Worm (Caenorhabditis elegans) whole organism, early embryonic: ENCODE data around the gene egl-3.

Experiments
- B0310.2 ChIP-seq: sonication (generic microtip); optimal IDR thresholded peaks from 2 replicates; lab custom pipeline; 2016; ENCODE audit warnings: mild to moderate bottlenecking, missing genetic modification characterization, missing compliant biosample characterization
- F13C5.2 ChIP-seq: sonication (generic microtip); optimal IDR thresholded peaks from 2 replicates; lab custom pipeline; 2017; ENCODE audit warnings: mild to moderate bottlenecking, missing genetic modification characterization, inconsistent platforms, missing compliant biosample characterization
- aly-1 ChIP-seq: sonication (generic microtip); optimal IDR thresholded peaks from 2 replicates; lab custom pipeline; 2016; ENCODE audit warnings: missing genetic modification characterization, missing compliant biosample characterization
- ama-1 ChIP-seq: fragments of 150-350 bp; optimal IDR thresholded peaks from 2 replicates; lab custom pipeline; 2014
- ceh-13 ChIP-seq: fragments of 200-800 bp; sonication (Bioruptor generic); optimal IDR thresholded peaks from 2 replicates; lab custom pipeline; 2018; ENCODE audit warnings: mild to moderate bottlenecking, missing genetic modification characterization, missing compliant biosample characterization
- ceh-36 ChIP-seq: sonication (generic microtip); optimal IDR thresholded peaks from 2 replicates; lab custom pipeline; 2016; ENCODE audit warnings: missing genetic modification characterization, inconsistent platforms, missing compliant biosample characterization
- ets-7 ChIP-seq: sonication (generic microtip); optimal IDR thresholded peaks from 2 replicates; lab custom pipeline; 2016; ENCODE audit warnings: missing genotype, missing genetic modification characterization, missing compliant biosample characterization
- flt-1 ChIP-seq: fragments of 200-800 bp; sonication (Bioruptor generic); IDR thresholded peaks from 2 replicates; pipeline ENCODE4 v1.3.6; 2022; ENCODE audit warnings: missing genetic modification characterization, missing compliant biosample characterization
- hmbx-1 ChIP-seq: sonication (generic microtip); optimal IDR thresholded peaks from 2 replicates; lab custom pipeline; 2016; ENCODE audit warnings: mild to moderate bottlenecking, missing genetic modification characterization, missing compliant biosample characterization
- hmg-4 ChIP-seq: fragments of 200-800 bp; sonication (Bioruptor generic); optimal IDR thresholded peaks from 2 replicates; lab custom pipeline; 2018; ENCODE audit warnings: mild to moderate bottlenecking, missing genetic modification characterization, missing compliant biosample characterization
- hnd-1 ChIP-seq: sonication (generic microtip); optimal IDR thresholded peaks from 2 replicates; lab custom pipeline; 2016; ENCODE audit warnings: missing genetic modification characterization, missing compliant biosample characterization
- pes-1 ChIP-seq: fragments of 200-800 bp; sonication (Bioruptor generic); IDR thresholded peaks from 2 replicates; pipeline ENCODE4 v1.3.6; 2022; ENCODE audit warnings: missing genetic modification reagents, missing genetic modification characterization, missing compliant biosample characterization
- scrt-1 ChIP-seq: fragments of 200-800 bp; sonication (Bioruptor generic); IDR thresholded peaks from 2 replicates; pipeline ENCODE4 v1.3.6; 2022; ENCODE audit warnings: missing genetic modification characterization, missing compliant biosample characterization
- sea-1 ChIP-seq: fragments of 200-800 bp; sonication (Bioruptor generic); conservative IDR thresholded peaks from 2 replicates; pipeline ENCODE4 v1.3.6; 2022; ENCODE audit warnings: missing genetic modification characterization, missing compliant biosample characterization
- tbx-11 ChIP-seq: fragments of 200-800 bp; sonication (Bioruptor generic); IDR thresholded peaks from 2 replicates; pipeline ENCODE4 v1.3.6; 2022; ENCODE audit warnings: missing genetic modification characterization, missing compliant biosample characterization
- tbx-37 ChIP-seq: fragments of 200-800 bp; sonication (Bioruptor generic); conservative IDR thresholded peaks from 2 replicates; pipeline ENCODE4 v1.3.6; 2022; ENCODE audit warnings: missing genetic modification reagents, missing genetic modification characterization, missing compliant biosample characterization
- tra-4 ChIP-seq: sonication (generic microtip); optimal IDR thresholded peaks from 2 replicates; lab custom pipeline; 2017; ENCODE audit warnings: missing genetic modification characterization, missing compliant biosample characterization

The egl-3 gene

DNA sequence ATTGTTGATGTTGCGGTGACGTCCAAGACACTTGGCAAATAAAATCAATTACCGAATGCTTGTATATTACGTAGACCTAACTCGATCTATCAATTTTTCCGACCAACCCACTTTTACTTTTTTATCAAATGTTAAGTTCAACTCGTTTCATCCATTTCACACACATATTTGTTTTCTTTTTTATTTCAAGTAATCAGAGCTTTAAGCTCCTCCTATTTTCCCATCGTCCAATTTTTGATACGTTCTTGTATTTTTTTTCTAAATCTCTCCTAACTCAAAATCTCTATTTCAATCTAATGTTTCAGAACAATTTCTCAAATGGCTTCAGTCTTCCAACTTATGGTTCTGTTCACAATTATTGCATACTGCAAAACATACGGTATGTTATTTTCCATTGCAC, 24.8 kb upstream of the egl-3 start, which contains the start of gene ZK856.6:
Gene ZK856.6 (plus strand): TSS at position 301 of the 400 bp plus-strand sequence.
- no peak for TF ChIP-seq sea-1 (GFP tag; lab: Robert Waterston, UW)
- TF ChIP-seq ceh-13 (GFP tag; lab: Kevin White, UChicago): no peak

DNA sequence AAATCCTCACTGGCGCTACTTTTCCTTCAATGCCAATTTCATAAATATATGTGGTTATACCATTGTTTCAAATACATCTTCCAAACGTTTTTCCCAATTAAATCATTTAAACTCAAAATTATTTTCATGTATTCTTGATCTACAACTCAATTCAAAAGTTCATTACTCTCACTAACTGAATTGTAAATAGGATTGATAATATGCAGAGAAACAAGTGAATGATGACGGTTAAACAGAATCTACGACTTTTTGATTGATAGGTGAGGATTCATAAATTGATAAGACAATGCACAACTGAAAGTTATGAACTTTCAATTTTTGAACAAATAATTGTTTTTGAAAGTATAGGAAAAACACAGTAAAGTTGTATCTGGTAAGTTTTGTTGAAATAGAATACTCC, 17.7 kb upstream of the egl-3 start:
- TF ChIP-seq ceh-13 (GFP tag; lab: Kevin White, UChicago): no peak
- TF ChIP-seq ceh-36 (tag; lab: Kevin White, UChicago): no peak
- TF ChIP-seq tbx-11 (GFP tag; lab: Robert Waterston, UW): no peak
- TF ChIP-seq tbx-37 (GFP tag; lab: Robert Waterston, UW): no peak
- no peak for TF ChIP-seq flt-1 (GFP tag; lab: Robert Waterston, UW)
- TF ChIP-seq aly-1 (tag; lab: Kevin White, UChicago): no peak
- TF ChIP-seq F13C5.2 (tag; lab: Kevin White, UChicago): no peak
- TF ChIP-seq ets-7 (tag; lab: Kevin White, UChicago): no peak
- TF ChIP-seq pes-1 (GFP tag; lab: Robert Waterston, UW): no peak
- TF ChIP-seq scrt-1 (GFP tag; lab: Robert Waterston, UW): no peak
- no peak for TF ChIP-seq B0310.2 (tag; lab: Kevin White, UChicago)
- no peak for TF ChIP-seq hmg-4 (GFP tag; lab: Kevin White, UChicago)
- TF ChIP-seq hnd-1 (tag; lab: Kevin White, UChicago): no peak
- no peak for TF ChIP-seq sea-1 (GFP tag; lab: Robert Waterston, UW)
- no peak for TF ChIP-seq hmbx-1
- TF ChIP-seq ama-1 (lab: Kevin White, UChicago): no peak
- no peak for TF ChIP-seq tra-4

DNA sequence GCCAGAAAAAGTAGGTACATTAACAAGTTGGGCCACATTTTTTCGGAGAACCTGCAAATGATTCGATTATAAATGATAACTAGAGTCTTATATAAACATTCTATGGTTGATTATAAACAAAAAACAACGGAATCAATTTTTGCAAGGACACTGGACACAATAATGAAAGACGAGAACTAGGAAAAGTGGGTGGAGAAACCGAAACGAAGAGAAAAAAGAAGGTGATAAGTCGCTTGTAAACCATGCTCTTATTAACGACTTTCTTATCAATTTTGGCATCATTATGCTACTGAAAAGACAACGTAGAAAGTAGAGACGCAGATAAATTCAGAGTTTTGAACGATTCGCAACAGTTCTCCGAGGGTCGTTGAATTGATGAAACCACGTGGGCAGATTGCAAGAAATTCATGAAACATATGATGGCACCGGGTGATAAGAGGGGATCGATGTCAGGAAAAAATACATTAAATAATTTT, 16.6 kb upstream of the egl-3 start, which contains the start of gene ZK856.5:
Gene ZK856.5 (minus strand): TSS at position 51 of the 476 bp plus-strand sequence.
- TF ChIP-seq B0310.2 (tag; lab: Kevin White, UChicago) (no peak), aly-1 (tag; lab: Kevin White, UChicago) (no peak), tbx-11 (GFP tag; lab: Robert Waterston, UW) (no peak), tra-4 (no peak), hnd-1 (tag; lab: Kevin White, UChicago) (no peak), ama-1 (lab: Kevin White, UChicago) (no peak), flt-1 (GFP tag; lab: Robert Waterston, UW) (no peak), scrt-1 (GFP tag; lab: Robert Waterston, UW) (no peak), sea-1 (GFP tag; lab: Robert Waterston, UW) (no peak), hmg-4 (GFP tag; lab: Kevin White, UChicago) (no peak), ceh-36 (tag; lab: Kevin White, UChicago) (no peak)

DNA sequence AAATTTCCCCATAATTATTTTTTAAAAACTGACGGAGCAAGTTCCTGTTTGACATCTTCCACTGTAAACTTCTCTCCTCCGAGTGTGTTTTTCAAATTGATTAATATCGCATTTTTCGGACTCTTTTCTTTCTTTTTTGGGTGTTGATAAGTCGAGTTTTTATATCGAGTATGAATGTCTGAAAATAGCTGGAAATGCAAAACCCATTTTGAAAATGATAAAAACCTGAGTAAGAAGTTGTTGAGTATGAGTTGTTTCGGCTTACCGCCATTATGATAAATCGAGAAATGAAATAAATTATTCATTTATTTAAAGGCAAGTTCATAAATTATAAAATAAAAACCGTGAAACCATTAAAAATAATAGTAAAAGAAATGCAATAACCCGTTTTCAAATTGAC, 12.2 kb upstream of the egl-3 start, which contains the start of gene ZK856.18:
Gene ZK856.18 (minus strand): TSS at position 289 of the 400 bp plus-strand sequence.
- TF ChIP-seq tbx-37 (GFP tag; lab: Robert Waterston, UW) (no peak), flt-1 (GFP tag; lab: Robert Waterston, UW) (no peak), hnd-1 (tag; lab: Kevin White, UChicago) (no peak), F13C5.2 (tag; lab: Kevin White, UChicago) (no peak), aly-1 (tag; lab: Kevin White, UChicago) (no peak), scrt-1 (GFP tag; lab: Robert Waterston, UW) (no peak), B0310.2 (tag; lab: Kevin White, UChicago) (no peak), ceh-36 (tag; lab: Kevin White, UChicago) (no peak), ama-1 (lab: Kevin White, UChicago) (no peak), tbx-11 (GFP tag; lab: Robert Waterston, UW) (no peak), pes-1 (GFP tag; lab: Robert Waterston, UW) (no peak), ets-7 (tag; lab: Kevin White, UChicago) (no peak), sea-1 (GFP tag; lab: Robert Waterston, UW) (no peak)

DNA sequence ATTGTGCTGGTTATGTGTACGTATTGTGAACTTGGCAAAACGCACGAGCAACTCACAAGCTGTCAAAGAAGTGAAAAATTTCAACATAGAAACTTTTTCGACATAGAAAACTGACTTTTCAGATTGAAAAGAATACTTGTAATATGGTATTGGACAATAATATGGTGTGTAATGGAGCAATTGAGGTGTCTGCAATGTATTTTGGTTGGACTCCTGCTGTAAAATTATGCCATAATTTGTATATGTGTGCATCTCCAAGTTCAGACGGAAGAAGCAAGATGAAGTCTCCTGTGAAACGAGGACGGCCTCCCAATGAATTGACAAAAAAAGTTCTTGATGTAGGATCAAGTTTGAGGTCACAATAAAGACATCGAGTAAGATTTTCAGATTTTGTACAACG, 10.3 kb upstream of the egl-3 start:
- TF ChIP-seq flt-1 (GFP tag; lab: Robert Waterston, UW) (no peak), ama-1 (lab: Kevin White, UChicago) (no peak), pes-1 (GFP tag; lab: Robert Waterston, UW) (no peak), hnd-1 (tag; lab: Kevin White, UChicago) (no peak), sea-1 (GFP tag; lab: Robert Waterston, UW) (no peak), B0310.2 (tag; lab: Kevin White, UChicago) (no peak), scrt-1 (GFP tag; lab: Robert Waterston, UW) (no peak), ets-7 (tag; lab: Kevin White, UChicago) (no peak), tbx-37 (GFP tag; lab: Robert Waterston, UW) (no peak), ceh-13 (GFP tag; lab: Kevin White, UChicago) (no peak), tra-4 (no peak), hmg-4 (GFP tag; lab: Kevin White, UChicago) (no peak), hmbx-1 (no peak), ceh-36 (tag; lab: Kevin White, UChicago) (no peak), aly-1 (tag; lab: Kevin White, UChicago) (no peak), tbx-11 (GFP tag; lab: Robert Waterston, UW) (no peak)

DNA sequence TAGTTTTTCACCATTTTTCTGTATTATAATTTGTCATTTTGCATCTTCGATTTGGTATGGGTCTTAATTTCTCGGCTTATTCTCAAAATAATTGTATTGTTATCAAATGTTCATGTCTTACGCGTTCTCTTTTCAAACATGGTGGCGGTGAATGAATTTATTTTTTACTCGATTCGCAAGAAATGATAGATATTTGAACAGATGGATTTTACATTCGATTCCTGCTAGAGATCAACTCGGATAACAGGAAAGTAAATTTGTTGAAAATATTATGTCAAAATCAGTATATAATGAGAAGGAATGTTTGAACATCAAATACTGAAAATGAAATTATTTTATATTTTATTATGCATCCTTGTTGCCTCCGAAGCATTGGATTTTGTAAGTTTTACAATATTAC, 9.4 kb upstream of the egl-3 start, which contains the start of gene ZK856.4:
Gene ZK856.4 (plus strand): TSS at position 301 of the 400 bp plus-strand sequence.
- TF ChIP-seq pes-1 (GFP tag; lab: Robert Waterston, UW) (no peak), tbx-11 (GFP tag; lab: Robert Waterston, UW) (no peak), hnd-1 (tag; lab: Kevin White, UChicago) (no peak), hmg-4 (GFP tag; lab: Kevin White, UChicago) (no peak), ceh-36 (tag; lab: Kevin White, UChicago) (no peak), flt-1 (GFP tag; lab: Robert Waterston, UW) (no peak), scrt-1 (GFP tag; lab: Robert Waterston, UW) (no peak), ceh-13 (GFP tag; lab: Kevin White, UChicago) (no peak), ama-1 (lab: Kevin White, UChicago) (no peak), tbx-37 (GFP tag; lab: Robert Waterston, UW) (no peak), tra-4 (no peak), F13C5.2 (tag; lab: Kevin White, UChicago) (no peak), hmbx-1 (no peak)
